Fruit fly (Drosophila melanogaster) whole organism, pupa: Measurements from ENCODE around the gene Rsbp15.

Experiments
- CG10348 ChIP-seq: fragments of 200-800 bp; sonication (Bioruptor generic); IDR thresholded peaks from 2 replicates; pipeline ENCODE4 v1.3.6; 2022; ENCODE audit warnings: missing biosample characterization, missing genetic modification characterization
- CG12605 ChIP-seq: fragments of 200-800 bp; sonication (Bioruptor generic); IDR thresholded peaks from 2 replicates; pipeline ENCODE4 v1.3.6; 2022; ENCODE audit warnings: missing biosample characterization, missing genetic modification characterization
- CG13204 ChIP-seq: fragments of 200-800 bp; sonication (Bioruptor generic); optimal IDR thresholded peaks from 2 replicates; lab custom pipeline; 2018; ENCODE audit warnings: missing biosample characterization, mild to moderate bottlenecking, missing genetic modification characterization, moderate library complexity
- CG14655 ChIP-seq: fragments of 200-800 bp; sonication (Bioruptor generic); optimal IDR thresholded peaks from 3 replicates; lab custom pipeline; 2017; ENCODE audit warnings: mild to moderate bottlenecking, missing biosample characterization, missing genetic modification reagents, missing genetic modification characterization
- CG15710 ChIP-seq: fragments of 200-800 bp; sonication (Bioruptor generic); optimal IDR thresholded peaks from 2 replicates; lab custom pipeline; 2018; ENCODE audit warnings: missing biosample characterization, mild to moderate bottlenecking, missing genetic modification characterization, moderate library complexity
- CG17806 ChIP-seq: fragments of 200-800 bp; sonication (Bioruptor generic); optimal IDR thresholded peaks from 2 replicates; lab custom pipeline; 2018; ENCODE audit warnings: missing biosample characterization, mild to moderate bottlenecking, missing genetic modification characterization, moderate library complexity
- CG32121 ChIP-seq: fragments of 200-800 bp; sonication (Bioruptor generic); IDR thresholded peaks from 2 replicates; pipeline ENCODE4 v1.3.6; 2022; ENCODE audit warnings: missing biosample characterization, missing genetic modification characterization
- CG34367 ChIP-seq: fragments of 200-800 bp; sonication (Bioruptor generic); optimal IDR thresholded peaks from 2 replicates; lab custom pipeline; 2018; ENCODE audit warnings: missing biosample characterization, mild to moderate bottlenecking, missing genetic modification characterization
- CG4496 ChIP-seq: fragments of 200-800 bp; sonication (Bioruptor generic); IDR thresholded peaks from 3 replicates; pipeline ENCODE4 v1.3.6; 2022; ENCODE audit warnings: missing biosample characterization, missing genetic modification characterization
- CG8159 ChIP-seq: fragments of 200-800 bp; sonication (Bioruptor generic); optimal IDR thresholded peaks from 3 replicates; lab custom pipeline; 2018; ENCODE audit warnings: missing biosample characterization, mild to moderate bottlenecking, missing genetic modification characterization, moderate library complexity
- CG8301 ChIP-seq: fragments of 200-800 bp; sonication (Bioruptor generic); optimal IDR thresholded peaks from 2 replicates; lab custom pipeline; 2018; ENCODE audit warnings: missing biosample characterization, mild to moderate bottlenecking, missing genetic modification characterization
- CG9948 ChIP-seq: fragments of 200-800 bp; sonication (Bioruptor generic); optimal IDR thresholded peaks from 2 replicates; lab custom pipeline; 2018; ENCODE audit warnings: missing biosample characterization, mild to moderate bottlenecking, missing genetic modification characterization, moderate library complexity
- D1 ChIP-seq: fragments of 200-800 bp; sonication (Bioruptor generic); optimal IDR thresholded peaks from 2 replicates; lab custom pipeline; 2018; ENCODE audit warnings: missing biosample characterization, mild to moderate bottlenecking, missing genetic modification characterization, moderate library complexity
- EcR ChIP-seq: fragments of 200-800 bp; sonication (Bioruptor generic); optimal IDR thresholded peaks from 3 replicates; lab custom pipeline; 2019; ENCODE audit warnings: missing biosample characterization, missing genetic modification characterization, mild to moderate bottlenecking, moderate library complexity, missing genetic modification reagents
- Ets98B ChIP-seq: fragments of 200-800 bp; sonication (Bioruptor generic); IDR thresholded peaks from 2 replicates; pipeline ENCODE4 v1.3.6; 2022; ENCODE audit warnings: missing biosample characterization, missing genetic modification characterization
- Pif1A ChIP-seq: fragments of 200-800 bp; sonication (Bioruptor generic); optimal IDR thresholded peaks from 3 replicates; lab custom pipeline; 2016; ENCODE audit warnings: missing biosample characterization, missing genetic modification characterization
- Pif1B ChIP-seq: fragments of 200-800 bp; sonication (Bioruptor generic); optimal IDR thresholded peaks from 3 replicates; lab custom pipeline; 2016; ENCODE audit warnings: missing biosample characterization, missing genetic modification characterization
- Snoo ChIP-seq: fragments of 200-800 bp; sonication (Bioruptor generic); optimal IDR thresholded peaks from 3 replicates; lab custom pipeline; 2017; ENCODE audit warnings: missing biosample characterization, mild to moderate bottlenecking, missing genetic modification characterization, inconsistent platforms
- fd96Ca ChIP-seq: fragments of 200-800 bp; sonication (Bioruptor generic); IDR thresholded peaks from 3 replicates; pipeline ENCODE4 v1.3.6; 2022; ENCODE audit warnings: missing biosample characterization, missing genetic modification characterization
- gl ChIP-seq: fragments of 200-800 bp; sonication (Bioruptor generic); optimal IDR thresholded peaks from 2 replicates; lab custom pipeline; 2018; ENCODE audit warnings: missing biosample characterization, mild to moderate bottlenecking, missing genetic modification characterization
- rn ChIP-seq: fragments of 200-800 bp; sonication (Bioruptor generic); IDR thresholded peaks from 2 replicates; pipeline ENCODE4 v1.3.6; 2022; ENCODE audit warnings: missing biosample characterization, missing genetic modification characterization

Gene Rsbp15

DNA sequence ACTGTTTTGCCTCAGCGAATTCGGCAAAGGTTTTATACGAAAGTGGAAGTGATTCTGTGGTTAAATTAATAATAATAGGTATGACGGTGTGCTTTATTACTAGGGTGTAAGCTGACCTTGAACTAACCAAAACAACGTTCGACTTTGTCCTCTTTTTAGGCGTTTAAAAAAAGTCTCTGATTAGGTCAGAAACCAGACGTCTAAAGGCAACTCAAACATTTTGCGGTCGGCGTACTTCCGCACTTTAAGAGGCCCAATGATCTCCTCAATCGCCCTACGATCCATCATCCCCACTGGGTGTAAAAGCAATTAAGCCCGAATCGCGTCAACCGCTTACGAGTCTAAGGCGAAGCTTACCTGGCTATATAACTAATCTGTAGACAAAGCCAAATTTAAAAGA lies 17.0 kb downstream of the Rsbp15 start, which contains the start of gene Cyp313a3:
Cyp313a3 (minus strand) TSS at position 101 of the 400 bp plus-strand sequence.
- TF ChIP-seq rn (GFP tag; lab: Robert Waterston, UW) (no peak), Ets98B (no peak), CG15710 (tag; lab: Kevin White, UChicago) (no peak), CG9948 (tag; lab: Kevin White, UChicago) (no peak), CG14655 (no peak), Snoo (tag; lab: Kevin White, UChicago) (no peak), fd96Ca (GFP tag; lab: Robert Waterston, UW) (no peak), CG32121 (no peak), CG34367 (tag; lab: Kevin White, UChicago) (no peak), CG8301 (tag; lab: Kevin White, UChicago) (no peak), CG17806 (tag; lab: Kevin White, UChicago) (no peak), gl (tag; lab: Kevin White, UChicago) (no peak), EcR (GFP tag; lab: Kevin White, UChicago) (no peak), D1 (tag; lab: Kevin White, UChicago) (no peak), Pif1A (GFP tag; lab: Kevin White, UChicago) (no peak), Pif1B (GFP tag; lab: Kevin White, UChicago) (no peak), CG13204 (no peak), CG10348 (no peak), CG4496 (no peak), CG8159 (tag; lab: Kevin White, UChicago) (no peak)

DNA sequence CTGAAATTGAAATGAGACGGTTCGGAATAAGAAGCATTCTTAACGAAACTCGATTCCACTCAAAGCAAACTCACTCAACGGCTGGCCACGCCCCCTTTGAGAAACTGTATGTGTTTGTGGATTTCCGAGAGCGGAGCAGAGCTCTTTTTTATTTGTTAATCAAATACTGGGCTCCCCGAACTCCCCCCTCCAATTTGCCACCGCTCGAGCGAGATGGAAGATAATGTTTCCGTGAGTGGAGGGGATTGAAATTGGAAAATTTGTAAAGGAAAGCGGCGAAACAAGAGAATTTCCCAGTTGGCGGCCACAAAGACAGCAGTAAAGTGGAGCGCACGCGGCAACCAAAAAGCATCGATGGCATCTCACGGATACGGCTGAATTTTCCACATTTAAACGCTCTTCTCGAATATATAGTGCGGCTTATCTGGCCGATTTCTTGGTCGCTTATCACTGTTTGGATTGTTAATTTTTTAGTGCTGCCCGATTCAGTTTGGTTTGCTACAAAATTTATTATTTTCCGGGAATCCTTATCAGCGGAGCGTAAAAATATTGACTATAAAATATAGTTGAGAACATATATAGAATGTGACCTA lies 22.4 kb downstream of the Rsbp15 start:
- peak; percentile 16 for TF ChIP-seq CG13204
- TF ChIP-seq fd96Ca (GFP tag; lab: Robert Waterston, UW) = peak; percentile 52; the same call in 1 of the 3 replicates
- no peak for TF ChIP-seq CG32121
- TF ChIP-seq CG15710 (tag; lab: Kevin White, UChicago) = no peak
- TF ChIP-seq CG8301 (tag; lab: Kevin White, UChicago) = no peak
- TF ChIP-seq EcR (GFP tag; lab: Kevin White, UChicago) = no peak
- no peak for TF ChIP-seq CG34367 (tag; lab: Kevin White, UChicago)
- no peak for TF ChIP-seq gl (tag; lab: Kevin White, UChicago)
- peak; percentile 31; the same call in 1 of the 3 replicates for TF ChIP-seq CG4496
- no peak for TF ChIP-seq D1 (tag; lab: Kevin White, UChicago)
- no peak for TF ChIP-seq rn (GFP tag; lab: Robert Waterston, UW)
- TF ChIP-seq CG8159 (tag; lab: Kevin White, UChicago) = no peak
- no peak for TF ChIP-seq CG14655
- no peak for TF ChIP-seq CG17806 (tag; lab: Kevin White, UChicago)
- TF ChIP-seq Ets98B = no peak; the same call in 1 of the 2 replicates
- no peak for TF ChIP-seq CG10348
- TF ChIP-seq Snoo (tag; lab: Kevin White, UChicago) = no peak
- no peak for TF ChIP-seq Pif1B (GFP tag; lab: Kevin White, UChicago)
- no peak for TF ChIP-seq CG9948 (tag; lab: Kevin White, UChicago)
- no peak for TF ChIP-seq Pif1A (GFP tag; lab: Kevin White, UChicago)
- TF ChIP-seq CG12605 (GFP tag; lab: Robert Waterston, UW) = no peak

DNA sequence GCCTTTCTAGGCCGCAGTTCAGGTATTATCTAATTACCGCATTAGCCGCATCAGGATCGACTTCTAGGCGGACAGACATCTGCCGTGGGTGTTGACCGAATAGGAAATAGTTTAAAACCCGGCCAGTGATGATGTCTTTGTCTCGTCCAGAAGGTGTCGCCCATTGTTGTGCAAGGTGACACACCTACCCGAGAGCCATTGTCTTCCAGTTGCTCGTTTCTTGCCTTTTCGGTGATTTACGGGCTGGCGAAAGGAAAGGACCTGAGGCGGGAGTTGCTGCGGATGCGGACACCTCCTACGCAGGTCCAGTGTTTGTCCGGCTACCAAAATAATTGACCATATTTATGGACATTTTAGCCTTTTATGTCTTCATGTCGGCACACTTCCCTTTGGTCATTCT lies 26.1 kb downstream of the Rsbp15 start:
- TF ChIP-seq Pif1A (GFP tag; lab: Kevin White, UChicago) (no peak), Ets98B (no peak), Pif1B (GFP tag; lab: Kevin White, UChicago) (no peak), CG10348 (no peak), CG14655 (no peak), CG8159 (tag; lab: Kevin White, UChicago) (no peak), CG15710 (tag; lab: Kevin White, UChicago) (no peak), CG34367 (tag; lab: Kevin White, UChicago) (no peak), CG32121 (no peak), gl (tag; lab: Kevin White, UChicago) (no peak)

DNA sequence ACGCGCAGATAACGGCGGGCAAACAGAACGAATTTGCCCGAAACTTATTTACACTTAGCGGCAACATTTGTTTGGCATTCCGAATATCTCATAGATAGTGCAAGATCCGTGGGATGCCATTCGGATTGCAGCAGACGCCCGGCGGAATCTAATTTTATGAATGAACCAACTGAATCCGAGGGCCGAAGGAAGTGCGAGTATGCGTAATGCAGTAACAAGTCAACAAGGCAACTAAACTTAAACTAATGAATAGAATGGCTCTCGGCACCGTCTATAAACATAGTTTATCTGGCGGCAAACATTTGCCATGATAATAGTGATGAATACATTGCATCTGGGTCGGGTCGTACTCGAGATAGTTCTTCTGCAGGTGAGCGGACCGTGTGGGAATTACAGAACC lies 28.0 kb downstream of the Rsbp15 start:
- TF ChIP-seq CG13204 (no peak), CG9948 (tag; lab: Kevin White, UChicago) (no peak), Ets98B (no peak), CG14655 (no peak), CG34367 (tag; lab: Kevin White, UChicago) (no peak), EcR (GFP tag; lab: Kevin White, UChicago) (no peak), CG32121 (no peak), CG10348 (no peak), fd96Ca (GFP tag; lab: Robert Waterston, UW) (no peak), D1 (tag; lab: Kevin White, UChicago) (no peak), Pif1A (GFP tag; lab: Kevin White, UChicago) (no peak), CG8301 (tag; lab: Kevin White, UChicago) (no peak), CG17806 (tag; lab: Kevin White, UChicago) (no peak), Snoo (tag; lab: Kevin White, UChicago) (no peak), Pif1B (GFP tag; lab: Kevin White, UChicago) (no peak), CG4496 (no peak), gl (tag; lab: Kevin White, UChicago) (no peak), CG8159 (tag; lab: Kevin White, UChicago) (no peak), CG15710 (tag; lab: Kevin White, UChicago) (no peak)
- TF ChIP-seq, all 21 proteins: peak for 0

dm6 chr3R:12251534-12251933 lies 29.3 kb downstream of the Rsbp15 start:
- TF ChIP-seq Snoo (tag; lab: Kevin White, UChicago) (no peak), CG17806 (tag; lab: Kevin White, UChicago) (no peak), CG8159 (tag; lab: Kevin White, UChicago) (no peak), rn (GFP tag; lab: Robert Waterston, UW) (no peak), CG34367 (tag; lab: Kevin White, UChicago) (no peak), D1 (tag; lab: Kevin White, UChicago) (no peak), CG14655 (no peak)
- TF ChIP-seq, all 21 proteins: peak for 0
